Worm (Caenorhabditis elegans): Measurements from ENCODE around the gene phlp-2.

phlp-2 gene

ce11 chrIII:4205751-4206327, 3.4 kb upstream of the phlp-2 start, which contains the start of gene R74.8 (continued):
- TF ChIP-seq madf-3 (GFP tag; IDR thresholded peaks at IDR 0.05) (peak; percentile 82), mel-28 (tag; optimal IDR thresholded peaks at IDR 0.05; ENCODE audit: borderline replicate concordance) (no peak), athp-1 (tag; optimal IDR thresholded peaks at IDR 0.05) (no peak), D2030.7 (GFP tag; IDR thresholded peaks at IDR 0.05) (peak; percentile 64; the same call in 1 of the 2 replicates), nhr-179 (tag; optimal IDR thresholded peaks at IDR 0.05) (no peak), F49E8.2 (tag; optimal IDR thresholded peaks at IDR 0.05; ENCODE audit: insufficient read depth) (peak; percentile 61), lin-54 (GFP tag; optimal IDR thresholded peaks at IDR 0.05) (peak; percentile 67), tbp1 (GFP tag; optimal IDR thresholded peaks at IDR 0.05) (peak; percentile 16), attf-3 (GFP tag; conservative IDR thresholded peaks at IDR 0.05) (0 out of 2 replicates have a peak, but pooled peaks have one; percentile 27), F39B2.1 (GFP tag; IDR thresholded peaks at IDR 0.05) (no peak), snpc-3.4 (tag; optimal IDR thresholded peaks at IDR 0.05) (peak; percentile 71), F22D6.2 (tag; optimal IDR thresholded peaks at IDR 0.05) (no peak), ceh-79 (tag; optimal IDR thresholded peaks at IDR 0.05) (no peak), B0336.3 (GFP tag; IDR thresholded peaks at IDR 0.05) (no peak), T26A5.8 (tag; optimal IDR thresholded peaks at IDR 0.05) (no peak), fkh-3 (tag; optimal IDR thresholded peaks at IDR 0.05) (no peak), F23B12.7 (tag; optimal IDR thresholded peaks at IDR 0.05; ENCODE audit: insufficient read depth) (peak; percentile 2), ceh-58 (GFP tag; IDR thresholded peaks at IDR 0.05) (no peak), snpc-1.3 (tag; optimal IDR thresholded peaks at IDR 0.05; ENCODE audit: insufficient read depth) (peak; percentile 38)

- TF ChIP-seq attf-6 (GFP tag; IDR thresholded peaks at IDR 0.05) (0 out of 2 replicates have a peak, but pooled peaks have one; percentile 45), F23B12.7 (tag; optimal IDR thresholded peaks at IDR 0.05; ENCODE audit: insufficient read depth) (no peak), T26A5.8 (tag; optimal IDR thresholded peaks at IDR 0.05) (no peak), mel-28 (tag; optimal IDR thresholded peaks at IDR 0.05; ENCODE audit: borderline replicate concordance) (no peak), pbrm-1 (GFP tag; IDR thresholded peaks at IDR 0.05) (peak; percentile 54; the same call in 1 of the 2 replicates), snpc-1.3 (tag; optimal IDR thresholded peaks at IDR 0.05; ENCODE audit: insufficient read depth) (peak; percentile 15), ama-1 (optimal IDR thresholded peaks at IDR 0.05) (no peak), ama-1 (GFP tag; optimal IDR thresholded peaks at IDR 0.05) (peak in 1 of 2 experiments; percentile 22), nhr-179 (tag; optimal IDR thresholded peaks at IDR 0.05) (no peak), hmg-20 (GFP tag; IDR thresholded peaks at IDR 0.05) (no peak), tbx-9 (tag; optimal IDR thresholded peaks at IDR 0.05; ENCODE audit: borderline replicate concordance) (no peak), sptf-2 (GFP tag; optimal IDR thresholded peaks at IDR 0.05) (no peak), mes-4 (tag; optimal IDR thresholded peaks at IDR 0.05) (no peak), nhr-80 (tag; optimal IDR thresholded peaks at IDR 0.05) (no peak), F49E8.2 (tag; optimal IDR thresholded peaks at IDR 0.05; ENCODE audit: insufficient read depth) (peak; percentile 44), ceh-91 (GFP tag; IDR thresholded peaks at IDR 0.05) (no peak), ztf-28 (GFP tag; IDR thresholded peaks at IDR 0.05) (no peak), tbp1 (GFP tag; optimal IDR thresholded peaks at IDR 0.05) (no peak), madf-3 (GFP tag; IDR thresholded peaks at IDR 0.05) (no peak), madf-6 (GFP tag; IDR thresholded peaks at IDR 0.05) (peak; percentile 40; the same call in 1 of the 2 replicates), unc-62 (GFP tag; optimal IDR thresholded peaks at IDR 0.05) (no peak), nfyb-1 (GFP tag; IDR thresholded peaks at IDR 0.05) (no peak), F37B4.10 (GFP tag; IDR thresholded peaks at IDR 0.05) (no peak), ekl-4 (GFP tag; IDR thresholded peaks at IDR 0.05) (0 out of 2 replicates have a peak, but pooled peaks have one; percentile 19), hsf-1 (GFP tag; IDR thresholded peaks at IDR 0.05) (0 out of 2 replicates have a peak, but pooled peaks have one; percentile 9), repo-1 (tag; optimal IDR thresholded peaks at IDR 0.05) (no peak), F55B11.4 (tag; optimal IDR thresholded peaks at IDR 0.05; ENCODE audit: borderline replicate concordance, insufficient read depth) (no peak), bed-1 (GFP tag; IDR thresholded peaks at IDR 0.05) (no peak), ztf-18 (tag; optimal IDR thresholded peaks at IDR 0.05) (no peak), snpc-1.1 (tag; optimal IDR thresholded peaks at IDR 0.05; ENCODE audit: insufficient read depth) (no peak), K11D2.4 (GFP tag; IDR thresholded peaks at IDR 0.05) (no peak), K12H6.12 (tag; optimal IDR thresholded peaks at IDR 0.05) (no peak), let-526 (GFP tag; IDR thresholded peaks at IDR 0.05) (no peak), B0019.2 (GFP tag; conservative IDR thresholded peaks at IDR 0.05) (no peak), lsl-1 (GFP tag; optimal IDR thresholded peaks at IDR 0.05) (no peak)
Measured at ce11 chrIII:4208210-4208609, 1.1 kb upstream of the phlp-2 start.
